Worm (Caenorhabditis elegans) whole organism, L2 larva: ENCODE data around the gene ZK632.14.

Experiments used
- C34F6.9 ChIP-seq: fragments of 150-350 bp; optimal IDR thresholded peaks from 2 replicates; lab custom pipeline; 2014; ENCODE audit warnings: missing biosample characterization, missing genetic modification characterization
- R02D3.7 ChIP-seq: fragments of 150-350 bp; optimal IDR thresholded peaks from 2 replicates; lab custom pipeline; 2014; ENCODE audit warnings: missing biosample characterization, missing genetic modification characterization
- Y55F3AM.14 ChIP-seq: fragments of 200-800 bp; sonication (Bioruptor generic); optimal IDR thresholded peaks from 2 replicates; lab custom pipeline; 2018; ENCODE audit warnings: mild to moderate bottlenecking, missing genetic modification characterization, missing compliant biosample characterization
- ZK546.5 ChIP-seq: sonication (generic microtip); optimal IDR thresholded peaks from 2 replicates; lab custom pipeline; 2017; ENCODE audit warnings: missing biosample characterization, missing genetic modification characterization
- alr-1 ChIP-seq: fragments of 150-350 bp; optimal IDR thresholded peaks from 2 replicates; lab custom pipeline; 2014; ENCODE audit warnings: missing biosample characterization, missing genetic modification characterization
- aly-2 ChIP-seq: fragments of 150-350 bp; optimal IDR thresholded peaks from 2 replicates; lab custom pipeline; 2014; ENCODE audit warnings: missing biosample characterization, missing genetic modification characterization
- ama-1 ChIP-seq: fragments of 150-350 bp; optimal IDR thresholded peaks from 2 replicates; lab custom pipeline; 2018; ENCODE audit warnings: inconsistent platforms
- blmp-1 ChIP-seq: sonication (generic microtip); optimal IDR thresholded peaks from 2 replicates; lab custom pipeline; 2017; ENCODE audit warnings: missing genetic modification characterization, mild to moderate bottlenecking, missing compliant biosample characterization, antibody characterized with exemption, moderate library complexity; ENCODE audit not compliant: insufficient read depth
- ceh-16 ChIP-seq: fragments of 150-350 bp; optimal IDR thresholded peaks from 2 replicates; lab custom pipeline; 2014; ENCODE audit warnings: missing biosample characterization, missing genetic modification characterization
- ceh-82 ChIP-seq: fragments of 150-350 bp; optimal IDR thresholded peaks from 2 replicates; lab custom pipeline; 2014; ENCODE audit warnings: missing biosample characterization, missing genetic modification characterization
- crh-2 ChIP-seq: sonication (generic microtip); optimal IDR thresholded peaks from 2 replicates; lab custom pipeline; 2017; ENCODE audit warnings: missing biosample characterization, missing genetic modification characterization
- dmd-4 ChIP-seq: sonication (generic microtip); optimal IDR thresholded peaks from 2 replicates; lab custom pipeline; 2017; ENCODE audit warnings: missing biosample characterization, missing genetic modification characterization
- egl-27 ChIP-seq: sonication (generic microtip); optimal IDR thresholded peaks from 3 replicates; lab custom pipeline; 2017; ENCODE audit warnings: missing biosample characterization, missing genetic modification reagents, missing genetic modification characterization
- elt-3 ChIP-seq: sonication (generic microtip); optimal IDR thresholded peaks from 2 replicates; lab custom pipeline; 2017; ENCODE audit warnings: missing biosample characterization, missing genetic modification characterization
- fos-1 ChIP-seq: fragments of 150-350 bp; optimal IDR thresholded peaks from 2 replicates; lab custom pipeline; 2014; ENCODE audit warnings: missing biosample characterization, missing genetic modification characterization
- lin-13 ChIP-seq: fragments of 150-350 bp; optimal IDR thresholded peaks from 2 replicates; lab custom pipeline; 2014; ENCODE audit warnings: missing biosample characterization, missing genetic modification reagents, missing genetic modification characterization
- lsy-2 ChIP-seq, 2 experiments: fragments of 150-350 bp in 1 of 2; sonication (generic microtip) in 1 of 2; optimal IDR thresholded peaks; 2 replicates each; lab custom pipeline; 2014 to 2017; ENCODE audit warnings: missing biosample characterization in 2 of 2, missing genetic modification characterization in 2 of 2
- mab-5 ChIP-seq: fragments of 150-350 bp; optimal IDR thresholded peaks from 2 replicates; lab custom pipeline; 2014; ENCODE audit warnings: missing biosample characterization, missing genetic modification characterization
- mdl-1 ChIP-seq, 2 experiments: fragments of 150-350 bp in 1 of 2; sonication (generic microtip) in 1 of 2; optimal IDR thresholded peaks; 2 replicates each; lab custom pipeline; 2017; ENCODE audit warnings: missing biosample characterization in 2 of 2, missing genetic modification characterization in 2 of 2
- nhr-10 ChIP-seq: sonication (generic microtip); optimal IDR thresholded peaks from 2 replicates; lab custom pipeline; 2017; ENCODE audit warnings: missing biosample characterization, missing genetic modification characterization
- nhr-12 ChIP-seq: fragments of 150-350 bp; optimal IDR thresholded peaks from 2 replicates; lab custom pipeline; 2014; ENCODE audit warnings: missing biosample characterization, missing genetic modification characterization
- nhr-129 ChIP-seq: fragments of 150-350 bp; optimal IDR thresholded peaks from 2 replicates; lab custom pipeline; 2014; ENCODE audit warnings: missing biosample characterization, missing genetic modification characterization
- nhr-21 ChIP-seq: fragments of 150-350 bp; optimal IDR thresholded peaks from 2 replicates; lab custom pipeline; 2014; ENCODE audit warnings: missing biosample characterization, missing genetic modification characterization
- nhr-25 ChIP-seq: fragments of 150-350 bp; sonication (generic microtip); optimal IDR thresholded peaks from 3 replicates; lab custom pipeline; 2014; ENCODE audit warnings: missing biosample characterization, missing genetic modification characterization
- nhr-77 ChIP-seq: fragments of 150-350 bp; optimal IDR thresholded peaks from 2 replicates; lab custom pipeline; 2014; ENCODE audit warnings: missing biosample characterization, missing genetic modification characterization
- peb-1 ChIP-seq: fragments of 150-350 bp; optimal IDR thresholded peaks from 2 replicates; lab custom pipeline; 2014; ENCODE audit warnings: missing biosample characterization, missing genetic modification characterization
- sem-4 ChIP-seq: fragments of 150-350 bp; optimal IDR thresholded peaks from 2 replicates; lab custom pipeline; 2014; ENCODE audit warnings: missing biosample characterization, missing genetic modification reagents, missing genetic modification characterization
- skn-1 ChIP-seq: sonication (generic microtip); optimal IDR thresholded peaks from 2 replicates; lab custom pipeline; 2017; ENCODE audit warnings: missing biosample characterization, missing genetic modification characterization
- sma-3 ChIP-seq: sonication (generic microtip); optimal IDR thresholded peaks from 2 replicates; lab custom pipeline; 2016; ENCODE audit warnings: missing genetic modification reagents, missing genetic modification characterization, missing compliant biosample characterization
- sma-9 ChIP-seq, 2 experiments: fragments of 150-350 bp in 1 of 2; sonication (generic microtip) in 1 of 2; optimal IDR thresholded peaks; 2 replicates each; lab custom pipeline; 2014 to 2016; ENCODE audit warnings: missing genetic modification characterization in 2 of 2, mild to moderate bottlenecking in 1 of 2, missing biosample characterization in 1 of 2, missing compliant biosample characterization in 1 of 2, missing genetic modification reagents in 1 of 2, moderate library complexity in 1 of 2
- snpc-4 ChIP-seq: fragments of 150-350 bp; optimal IDR thresholded peaks from 2 replicates; lab custom pipeline; 2014; ENCODE audit warnings: missing biosample characterization, missing genetic modification characterization
- unc-39 ChIP-seq: fragments of 150-350 bp; optimal IDR thresholded peaks from 2 replicates; lab custom pipeline; 2014; ENCODE audit warnings: missing biosample characterization, missing genetic modification characterization
- unc-62 ChIP-seq: fragments of 150-350 bp; optimal IDR thresholded peaks from 2 replicates; lab custom pipeline; 2014; ENCODE audit warnings: missing biosample characterization, missing genetic modification reagents, missing genetic modification characterization
- ztf-1 ChIP-seq: fragments of 200-800 bp; sonication (Bioruptor generic); conservative IDR thresholded peaks from 2 replicates; pipeline ENCODE4 v1.3.6; 2022; ENCODE audit warnings: missing genetic modification characterization, missing compliant biosample characterization
- ztf-11 ChIP-seq: sonication (generic microtip); optimal IDR thresholded peaks from 2 replicates; lab custom pipeline; 2017; ENCODE audit warnings: missing biosample characterization, missing genetic modification characterization
- ztf-4 ChIP-seq: fragments of 150-350 bp; optimal IDR thresholded peaks from 2 replicates; lab custom pipeline; 2014; ENCODE audit warnings: missing biosample characterization, missing genetic modification characterization

Gene ZK632.14

ce11 chrIII:9830502-9830901 lies 17.3 kb downstream of the ZK632.14 start, which contains the start of gene ZK632.12:
Gene ZK632.12, plus strand, starts transcription at chrIII:9830802.
- no peak for TF ChIP-seq ceh-16 (tag; lab: Kevin White, UChicago)
- TF ChIP-seq aly-2 (tag; lab: Kevin White, UChicago), result no peak
- no peak for TF ChIP-seq ztf-4 (tag; lab: Kevin White, UChicago)
- no peak for TF ChIP-seq nhr-10
- no peak for TF ChIP-seq skn-1
- TF ChIP-seq mdl-1 (tag; optimal IDR thresholded peaks at IDR 0.05; lab: Kevin White, UChicago), result no peak
- no peak for TF ChIP-seq snpc-4 (tag; lab: Kevin White, UChicago)

ce11 chrIII:9832569-9832968 lies 19.3 kb downstream of the ZK632.14 start:
- TF ChIP-seq nhr-129 (no peak), dmd-4 (tag; lab: Kevin White, UChicago) (no peak), elt-3 (tag; lab: Kevin White, UChicago) (no peak), ceh-16 (tag; lab: Kevin White, UChicago) (no peak), nhr-21 (tag; lab: Kevin White, UChicago) (no peak), egl-27 (tag; lab: Kevin White, UChicago) (no peak), C34F6.9 (tag; lab: Kevin White, UChicago) (no peak), unc-62 (no peak), nhr-12 (tag; lab: Kevin White, UChicago) (no peak), lin-13 (GFP tag; lab: Kevin White, UChicago) (no peak)
- TF ChIP-seq, all 48 proteins: peak for 0

DNA sequence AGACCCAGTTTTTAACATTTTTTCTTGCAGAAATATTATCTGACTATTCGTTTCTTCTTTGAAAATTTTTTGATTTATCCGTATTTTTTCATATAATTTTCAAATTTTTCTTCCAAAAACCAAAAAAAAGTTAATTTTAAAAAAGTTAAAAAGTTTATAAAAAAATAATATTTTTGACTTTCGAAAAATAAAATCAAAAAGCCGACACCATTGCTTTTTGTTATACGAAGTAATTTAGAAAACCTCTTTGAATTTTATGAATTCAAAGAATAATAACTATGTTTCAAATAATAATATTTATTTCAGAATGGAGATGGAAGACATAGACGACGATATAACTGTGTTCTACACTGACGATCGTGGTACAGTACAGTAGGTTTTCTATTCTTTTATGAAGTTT lies 21.6 kb downstream of the ZK632.14 start, which contains the start of gene K11H3.8:
K11H3.8 (plus strand) TSS at position 301 of the 400 bp plus-strand sequence.
- TF ChIP-seq unc-62 (no peak), alr-1 (tag; lab: Kevin White, UChicago) (no peak), ZK546.5 (tag; lab: Kevin White, UChicago) (no peak), Y55F3AM.14 (GFP tag; lab: Kevin White, UChicago) (no peak), sem-4 (tag; lab: Kevin White, UChicago) (no peak), snpc-4 (tag; lab: Kevin White, UChicago) (no peak), aly-2 (tag; lab: Kevin White, UChicago) (no peak), unc-39 (tag; lab: Kevin White, UChicago) (no peak), peb-1 (tag; lab: Kevin White, UChicago) (no peak), sma-9 (GFP tag; optimal IDR thresholded peaks at IDR 0.05; lab: Kevin White, UChicago) (no peak), sma-9 (tag; optimal IDR thresholded peaks at IDR 0.05; lab: Kevin White, UChicago) (no peak), blmp-1 (no peak), sma-3 (GFP tag; lab: Kevin White, UChicago) (no peak), ama-1 (lab: Kevin White, UChicago) (no peak), crh-2 (no peak), ztf-1 (GFP tag; lab: Robert Waterston, UW) (no peak), nhr-10 (no peak), ceh-16 (tag; lab: Kevin White, UChicago) (no peak)

DNA sequence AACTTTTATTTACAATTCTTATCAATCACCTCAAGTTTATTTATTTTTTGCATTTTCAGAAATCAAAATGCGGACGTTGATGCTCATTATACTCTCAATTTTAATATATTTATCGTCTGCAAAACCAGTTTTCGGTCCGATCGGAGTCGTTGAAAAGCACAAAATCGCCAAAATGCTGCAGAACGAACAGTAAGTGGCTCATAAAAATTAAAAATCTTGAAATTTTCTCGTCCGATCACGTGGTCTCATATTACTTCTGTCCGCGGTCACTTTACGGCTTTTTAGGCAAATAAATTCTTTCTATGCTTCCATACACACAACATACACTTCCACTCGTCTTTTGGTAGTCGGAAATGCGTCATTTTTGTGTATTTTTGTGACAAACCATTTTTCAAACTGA lies 30.5 kb downstream of the ZK632.14 start, which contains the start of gene K11H3.5:
K11H3.5 (plus strand) TSS at position 54 of the 400 bp plus-strand sequence.
- TF ChIP-seq nhr-25 (tag; lab: Kevin White, UChicago) (no peak), unc-39 (tag; lab: Kevin White, UChicago) (no peak), fos-1 (no peak), crh-2 (no peak)

- TF ChIP-seq ZK546.5 (tag; lab: Kevin White, UChicago), result no peak
- no peak for TF ChIP-seq R02D3.7 (tag; lab: Kevin White, UChicago)
- TF ChIP-seq nhr-77 (tag; lab: Kevin White, UChicago), result no peak
- TF ChIP-seq mab-5 (tag; lab: Kevin White, UChicago), result no peak
- no peak for TF ChIP-seq ztf-11
- TF ChIP-seq ceh-82 (tag; lab: Kevin White, UChicago), result no peak
- no peak for TF ChIP-seq crh-2
- no peak for TF ChIP-seq nhr-12 (tag; lab: Kevin White, UChicago)
- TF ChIP-seq nhr-25 (tag; lab: Kevin White, UChicago), result no peak
- TF ChIP-seq skn-1, result no peak
- no peak for TF ChIP-seq peb-1 (tag; lab: Kevin White, UChicago)
- TF ChIP-seq lsy-2 (tag; optimal IDR thresholded peaks at IDR 0.05; lab: Kevin White, UChicago), result no peak
- TF ChIP-seq nhr-129, result no peak
- TF ChIP-seq sma-3 (GFP tag; lab: Kevin White, UChicago), result no peak
Measured at ce11 chrIII:9846093-9846492, 32.8 kb downstream of the ZK632.14 start, which contains the start of gene K11H3.2. Gene K11H3.2, plus strand, starts transcription at chrIII:9846393.
